Fruit fly (Drosophila melanogaster) whole organism, embryonic: Measurements from ENCODE around the gene ath.

Source experiments
- Ada2b ChIP-seq: fragments of 200-800 bp; sonication (Bioruptor generic); IDR thresholded peaks from 2 replicates; pipeline ENCODE4 v1.3.6; 2022; ENCODE audit warnings: missing biosample characterization, missing genetic modification characterization
- BEAF-32 ChIP-seq: fragments of 200-800 bp; sonication (Bioruptor generic); optimal IDR thresholded peaks from 3 replicates; lab custom pipeline; 2017; ENCODE audit warnings: missing biosample characterization, missing genetic modification characterization, mild to moderate bottlenecking, moderate library complexity, missing genetic modification reagents
- CG1024 ChIP-seq: fragments of 200-800 bp; sonication (Bioruptor generic); IDR thresholded peaks from 2 replicates; pipeline ENCODE4 v1.3.6; 2022; ENCODE audit warnings: missing biosample characterization, missing genetic modification characterization
- CG10267 ChIP-seq: fragments of 200-800 bp; sonication (Bioruptor generic); optimal IDR thresholded peaks from 2 replicates; lab custom pipeline; 2018; ENCODE audit warnings: missing biosample characterization, mild to moderate bottlenecking, missing genetic modification characterization, moderate library complexity
- CG11504 ChIP-seq: fragments of 200-800 bp; sonication (Bioruptor generic); optimal IDR thresholded peaks from 3 replicates; lab custom pipeline; 2019; ENCODE audit warnings: missing biosample characterization, mild to moderate bottlenecking, missing genetic modification characterization, moderate library complexity
- CG12659 ChIP-seq: fragments of 200-800 bp; sonication (Bioruptor generic); optimal IDR thresholded peaks from 3 replicates; lab custom pipeline; 2017; ENCODE audit warnings: mild to moderate bottlenecking, missing biosample characterization, missing genetic modification reagents, missing genetic modification characterization
- CG13624 ChIP-seq: fragments of 200-800 bp; sonication (Bioruptor generic); optimal IDR thresholded peaks from 2 replicates; lab custom pipeline; 2016; ENCODE audit warnings: missing biosample characterization, missing genetic modification characterization
- CG13894 ChIP-seq: fragments of 200-800 bp; sonication (Bioruptor generic); optimal IDR thresholded peaks from 3 replicates; lab custom pipeline; 2018; ENCODE audit warnings: missing biosample characterization, mild to moderate bottlenecking, missing genetic modification characterization, moderate library complexity
- CG1603 ChIP-seq: fragments of 200-800 bp; sonication (Bioruptor generic); optimal IDR thresholded peaks from 2 replicates; lab custom pipeline; 2019; ENCODE audit warnings: missing biosample characterization, mild to moderate bottlenecking, missing genetic modification characterization, moderate library complexity
- CG17186 ChIP-seq: fragments of 200-800 bp; sonication (Bioruptor generic); optimal IDR thresholded peaks from 3 replicates; lab custom pipeline; 2017; ENCODE audit warnings: missing biosample characterization, missing genetic modification reagents, missing genetic modification characterization
- CG17568 ChIP-seq: fragments of 200-800 bp; sonication (Bioruptor generic); optimal IDR thresholded peaks from 2 replicates; lab custom pipeline; 2018; ENCODE audit warnings: missing biosample characterization, mild to moderate bottlenecking, missing genetic modification characterization, moderate library complexity
- CG18262 ChIP-seq: fragments of 200-800 bp; optimal IDR thresholded peaks from 3 replicates; lab custom pipeline; 2019; ENCODE audit warnings: missing biosample characterization, mild to moderate bottlenecking, missing genetic modification characterization, moderate library complexity
- CG30020 ChIP-seq: fragments of 200-800 bp; optimal IDR thresholded peaks from 2 replicates; lab custom pipeline; 2019; ENCODE audit warnings: missing biosample characterization, mild to moderate bottlenecking, missing genetic modification characterization, moderate library complexity
- CG4617 ChIP-seq: fragments of 200-800 bp; sonication (Bioruptor generic); optimal IDR thresholded peaks from 3 replicates; lab custom pipeline; 2016; ENCODE audit warnings: missing biosample characterization, missing genetic modification characterization, borderline replicate concordance
- CG6791 ChIP-seq: fragments of 200-800 bp; sonication (Bioruptor generic); IDR thresholded peaks from 3 replicates; pipeline ENCODE4 v1.3.6; 2022; ENCODE audit warnings: missing biosample characterization, missing genetic modification characterization; ENCODE audit not compliant: partially characterized antibody
- CG7271 ChIP-seq: fragments of 200-800 bp; sonication (Bioruptor generic); optimal IDR thresholded peaks from 2 replicates; lab custom pipeline; 2018; ENCODE audit warnings: missing biosample characterization, mild to moderate bottlenecking, missing genetic modification characterization, moderate library complexity
- CG8290 ChIP-seq, 3 experiments: fragments of 200-800 bp; sonication (Bioruptor generic); optimal IDR thresholded peaks; 2 replicates each; lab custom pipeline; 2016 to 2019; ENCODE audit warnings: missing biosample characterization in 3 of 3, missing genetic modification characterization in 3 of 3, mild to moderate bottlenecking in 2 of 3, moderate library complexity in 1 of 3
- CG8765 ChIP-seq: fragments of 200-800 bp; sonication (Bioruptor generic); IDR thresholded peaks from 2 replicates; pipeline ENCODE4 v1.3.6; 2022; ENCODE audit warnings: missing biosample characterization, missing genetic modification characterization
- CG8944 ChIP-seq: fragments of 200-800 bp; sonication (Bioruptor generic); optimal IDR thresholded peaks from 3 replicates; lab custom pipeline; 2016; ENCODE audit warnings: missing biosample characterization, missing genetic modification characterization
- CTCF ChIP-seq: fragments of 200-800 bp; sonication (Bioruptor generic); optimal IDR thresholded peaks from 2 replicates; lab custom pipeline; 2017; ENCODE audit warnings: missing biosample characterization, mild to moderate bottlenecking, missing genetic modification characterization, moderate library complexity
- Dll ChIP-seq: fragments of 200-800 bp; sonication (Bioruptor generic); IDR thresholded peaks from 4 replicates; pipeline ENCODE4 v1.3.6; 2022; ENCODE audit warnings: missing biosample characterization, missing genetic modification characterization; ENCODE audit not compliant: partially characterized antibody
- Dp ChIP-seq: fragments of 200-800 bp; sonication (Bioruptor generic); optimal IDR thresholded peaks from 2 replicates; lab custom pipeline; 2018; ENCODE audit warnings: missing biosample characterization, mild to moderate bottlenecking, missing genetic modification characterization, moderate library complexity
- E2f2 ChIP-seq: fragments of 200-800 bp; sonication (Bioruptor generic); IDR thresholded peaks from 2 replicates; pipeline ENCODE4 v1.3.6; 2022; ENCODE audit warnings: missing biosample characterization, missing genetic modification characterization
- Ets97D ChIP-seq: fragments of 200-800 bp; sonication (Bioruptor generic); optimal IDR thresholded peaks from 3 replicates; lab custom pipeline; 2016; ENCODE audit warnings: missing biosample characterization, missing genetic modification characterization
- Fer1 ChIP-seq: fragments of 200-800 bp; sonication (Bioruptor generic); optimal IDR thresholded peaks from 2 replicates; lab custom pipeline; 2017; ENCODE audit warnings: missing biosample characterization, mild to moderate bottlenecking, missing genetic modification characterization
- Hr51 ChIP-seq, 2 experiments: fragments of 200-800 bp; sonication (Bioruptor generic); optimal IDR thresholded peaks; 2 replicates in 1 of 2; 3 replicates in 1 of 2; lab custom pipeline; 2016 to 2018; ENCODE audit warnings: missing biosample characterization in 2 of 2, missing genetic modification characterization in 2 of 2, mild to moderate bottlenecking in 1 of 2, moderate library complexity in 1 of 2
- Lhr ChIP-seq: fragments of 200-800 bp; sonication (Bioruptor generic); optimal IDR thresholded peaks from 3 replicates; lab custom pipeline; 2017; ENCODE audit warnings: mild to moderate bottlenecking, missing biosample characterization, missing genetic modification reagents, missing genetic modification characterization
- MBD-R2 ChIP-seq: fragments of 200-800 bp; sonication (Bioruptor generic); IDR thresholded peaks from 2 replicates; pipeline ENCODE4 v1.3.6; 2022; ENCODE audit warnings: missing biosample characterization, missing genetic modification characterization
- Med ChIP-seq: fragments of 200-800 bp; sonication (Bioruptor generic); peaks from one replicate; lab custom pipeline; 2016; ENCODE audit warnings: missing biosample characterization, missing genetic modification characterization, mild to moderate bottlenecking, inconsistent platforms, moderate library complexity
- Scr ChIP-seq: fragments of 200-800 bp; sonication (Bioruptor generic); IDR thresholded peaks from 2 replicates; pipeline ENCODE4 v1.3.6; 2022; ENCODE audit warnings: missing biosample characterization, missing genetic modification characterization; ENCODE audit not compliant: partially characterized antibody
- Trl ChIP-seq, 3 experiments: fragments of >200 bp in 2 of 3; fragments of 200-800 bp in 1 of 3; sonication (Bioruptor generic) in 1 of 3; optimal IDR thresholded peaks; 2 replicates in 1 of 3; 3 replicates in 2 of 3; lab custom pipeline; 2016 to 2017; ENCODE audit warnings: missing biosample characterization in 1 of 3, missing genetic modification characterization in 1 of 3
- cg ChIP-seq: fragments of 200-800 bp; sonication (Bioruptor generic); optimal IDR thresholded peaks from 3 replicates; lab custom pipeline; 2019; ENCODE audit warnings: missing biosample characterization, mild to moderate bottlenecking, missing genetic modification characterization, moderate library complexity
- dmrt11E ChIP-seq: fragments of 200-800 bp; sonication (Bioruptor generic); optimal IDR thresholded peaks from 3 replicates; lab custom pipeline; 2018; ENCODE audit warnings: missing biosample characterization, mild to moderate bottlenecking, missing genetic modification characterization, moderate library complexity
- dpn ChIP-seq, 2 experiments: fragments of 200-800 bp; sonication (Bioruptor generic); optimal IDR thresholded peaks; 3 replicates each; lab custom pipeline; 2016; ENCODE audit warnings: missing biosample characterization in 2 of 2, missing genetic modification characterization in 2 of 2
- gfzf ChIP-seq: fragments of 200-800 bp; sonication (Bioruptor generic); optimal IDR thresholded peaks from 2 replicates; lab custom pipeline; 2016; ENCODE audit warnings: missing biosample characterization, mild to moderate bottlenecking, missing genetic modification characterization, moderate library complexity
- nerfin-1 ChIP-seq: fragments of 200-800 bp; sonication (Bioruptor generic); optimal IDR thresholded peaks from 3 replicates; lab custom pipeline; 2019; ENCODE audit warnings: missing biosample characterization, mild to moderate bottlenecking, missing genetic modification characterization, moderate library complexity
- nmo ChIP-seq: fragments of 200-800 bp; sonication (Bioruptor generic); optimal IDR thresholded peaks from 2 replicates; lab custom pipeline; 2018; ENCODE audit warnings: missing biosample characterization, mild to moderate bottlenecking, missing genetic modification characterization, moderate library complexity
- nom ChIP-seq: fragments of 200-800 bp; sonication (Bioruptor generic); optimal IDR thresholded peaks from 2 replicates; lab custom pipeline; 2017; ENCODE audit warnings: missing biosample characterization, missing genetic modification characterization, mild to moderate bottlenecking, moderate library complexity, missing genetic modification reagents
- odd ChIP-seq: fragments of 200-800 bp; sonication (Bioruptor generic); optimal IDR thresholded peaks from 2 replicates; lab custom pipeline; 2017; ENCODE audit warnings: missing biosample characterization, mild to moderate bottlenecking, missing genetic modification characterization
- onecut ChIP-seq: fragments of 200-800 bp; sonication (Bioruptor generic); IDR thresholded peaks from 2 replicates; pipeline ENCODE4 v1.3.6; 2022; ENCODE audit warnings: missing biosample characterization, missing genetic modification characterization
- pfk ChIP-seq: fragments of 200-800 bp; sonication (Bioruptor generic); optimal IDR thresholded peaks from 2 replicates; lab custom pipeline; 2018; ENCODE audit warnings: missing biosample characterization, mild to moderate bottlenecking, missing genetic modification characterization, moderate library complexity
- phol ChIP-seq: fragments of 200-800 bp; sonication (Bioruptor generic); optimal IDR thresholded peaks from 3 replicates; lab custom pipeline; 2018; ENCODE audit warnings: missing biosample characterization, mild to moderate bottlenecking, missing genetic modification characterization, moderate library complexity
- pzg ChIP-seq: fragments of 200-800 bp; sonication (Bioruptor generic); optimal IDR thresholded peaks from 3 replicates; lab custom pipeline; 2018; ENCODE audit warnings: missing biosample characterization, mild to moderate bottlenecking, missing genetic modification characterization, moderate library complexity
- ranshi ChIP-seq: fragments of 200-800 bp; sonication (Bioruptor generic); IDR thresholded peaks from 2 replicates; pipeline ENCODE4 v1.3.6; 2022; ENCODE audit warnings: missing biosample characterization, missing genetic modification characterization
- row ChIP-seq: fragments of 200-800 bp; sonication (Bioruptor generic); IDR thresholded peaks from 3 replicates; pipeline ENCODE4 v1.3.6; 2022; ENCODE audit warnings: missing biosample characterization, missing genetic modification characterization
- sisA ChIP-seq: fragments of 200-800 bp; sonication (Bioruptor generic); IDR thresholded peaks from 2 replicates; pipeline ENCODE4 v1.3.6; 2022; ENCODE audit warnings: missing biosample characterization, missing genetic modification characterization
- trem ChIP-seq: fragments of 200-800 bp; optimal IDR thresholded peaks from 3 replicates; lab custom pipeline; 2019; ENCODE audit warnings: missing biosample characterization, mild to moderate bottlenecking, missing genetic modification characterization, moderate library complexity
- zen ChIP-seq: fragments of 200-800 bp; sonication (Bioruptor generic); optimal IDR thresholded peaks from 3 replicates; lab custom pipeline; 2018; ENCODE audit warnings: missing biosample characterization, mild to moderate bottlenecking, missing genetic modification characterization, moderate library complexity

The ath gene

dm6 chr2L:10255725-10256158, 44.8 kb downstream of the ath start, which contains the start of gene CG5676 (continued):
- TF ChIP-seq sisA (GFP tag; lab: Robert Waterston, UW) (no peak), Dll (0 out of 4 replicates have a peak, but pooled peaks have one; percentile 34), CG8944 (GFP tag; lab: Kevin White, UChicago) (no peak), BEAF-32 (GFP tag; lab: Kevin White, UChicago) (peak; percentile 31), Hr51 (GFP tag; optimal IDR thresholded peaks at IDR 0.05; lab: Kevin White, UChicago) (no peak), dmrt11E (no peak), CG1603 (peak; percentile 100), CG10267 (tag; lab: Kevin White, UChicago) (peak; percentile 17), CG13624 (GFP tag; lab: Kevin White, UChicago) (peak; percentile 16), CG17568 (no peak), CG18262 (tag; lab: Kevin White, UChicago) (peak; percentile 4), E2f2 (GFP tag; lab: Robert Waterston, UW) (0 out of 2 replicates have a peak, but pooled peaks have one; percentile 8), CG1024 (GFP tag; lab: Robert Waterston, UW) (peak; percentile 90), onecut (GFP tag; lab: Robert Waterston, UW) (no peak), nom (peak; percentile 4), Dp (peak; percentile 25), row (peak; percentile 50; the same call in 1 of the 3 replicates), CG11504 (tag; lab: Kevin White, UChicago) (no peak), CG8765 (no peak), nerfin-1 (tag; lab: Kevin White, UChicago) (peak; percentile 11), CG13894 (no peak), gfzf (GFP tag; lab: Kevin White, UChicago) (peak; percentile 39), Lhr (GFP tag; lab: Kevin White, UChicago) (no peak), Scr (GFP tag; lab: Robert Waterston, UW) (peak; percentile 26; the same call in 1 of the 2 replicates), CG12659 (GFP tag; lab: Kevin White, UChicago) (peak; percentile 57), nmo (GFP tag; lab: Kevin White, UChicago) (peak; percentile 39), Med (GFP tag; lab: Kevin White, UChicago) (peak; percentile 59), CG4617 (GFP tag; lab: Kevin White, UChicago) (peak; percentile 15), Fer1 (GFP tag; lab: Kevin White, UChicago) (peak; percentile 19), pfk (GFP tag; lab: Kevin White, UChicago) (peak; percentile 97), phol (tag; lab: Kevin White, UChicago) (peak; percentile 26), ranshi (GFP tag; lab: Robert Waterston, UW) (no peak), cg (GFP tag; lab: Kevin White, UChicago) (peak; percentile 5), Ada2b (GFP tag; lab: Robert Waterston, UW) (no peak), CG7271 (tag; lab: Kevin White, UChicago) (peak; percentile 23), odd (GFP tag; lab: Kevin White, UChicago) (no peak), MBD-R2 (GFP tag; lab: Robert Waterston, UW) (peak; percentile 70), CG30020 (tag; lab: Kevin White, UChicago) (peak; percentile 99), dpn (GFP tag; optimal IDR thresholded peaks at IDR 0.05; lab: Kevin White, UChicago) (no peak), Ets97D (GFP tag; lab: Kevin White, UChicago) (peak; percentile 26), CG8290 (GFP tag; optimal IDR thresholded peaks at IDR 0.05; lab: Kevin White, UChicago) (peak; percentile 14), CG8290 (tag; optimal IDR thresholded peaks at IDR 0.05; lab: Kevin White, UChicago) (no peak), CTCF (GFP tag; lab: Kevin White, UChicago) (no peak), Trl (optimal IDR thresholded peaks at IDR 0.05; lab: Kevin White, UChicago) (no peak), Trl (GFP tag; optimal IDR thresholded peaks at IDR 0.05; lab: Kevin White, UChicago) (no peak), pzg (GFP tag; lab: Kevin White, UChicago) (peak; percentile 71), trem (tag; lab: Kevin White, UChicago) (peak; percentile 31), CG17186 (GFP tag; lab: Kevin White, UChicago) (no peak), CG6791 (peak; percentile 20; the same call in 1 of the 3 replicates), zen (peak; percentile 56)
